Worm (Caenorhabditis elegans): Measurements from ENCODE around the gene C05C10.7.

- TF ChIP-seq aly-2 (tag; optimal IDR thresholded peaks at IDR 0.05) (no peak), unc-62 (GFP tag; optimal IDR thresholded peaks at IDR 0.05) (no peak)
These were observed 17.0 kb downstream of the C05C10.7 start, which contains the start of gene C05C10.2 for ce11 chrII:9921622-9922269.
